Fruit fly (Drosophila melanogaster) whole organism, adult: ENCODE results near the gene Ctr1C.

ENCODE experiments used
- CG11617 ChIP-seq: fragments of 200-800 bp; sonication (Bioruptor generic); optimal IDR thresholded peaks from 2 replicates; lab custom pipeline; 2017; ENCODE audit warnings: mild to moderate bottlenecking, missing biosample characterization, missing genetic modification reagents, missing genetic modification characterization
- CG12768 ChIP-seq: fragments of 200-800 bp; sonication (Bioruptor generic); optimal IDR thresholded peaks from 2 replicates; lab custom pipeline; 2017; ENCODE audit warnings: missing biosample characterization, missing genetic modification characterization, mild to moderate bottlenecking, moderate library complexity, missing genetic modification reagents
- CG14711 ChIP-seq: fragments of 200-800 bp; sonication (Bioruptor generic); optimal IDR thresholded peaks from 2 replicates; lab custom pipeline; 2018; ENCODE audit warnings: missing biosample characterization, mild to moderate bottlenecking, missing genetic modification characterization, moderate library complexity
- CG1620 ChIP-seq: fragments of 200-800 bp; sonication (Bioruptor generic); optimal IDR thresholded peaks from 2 replicates; lab custom pipeline; 2016; ENCODE audit warnings: missing biosample characterization, missing genetic modification characterization
- CG33017 ChIP-seq: fragments of 200-800 bp; sonication (Bioruptor generic); optimal IDR thresholded peaks from 2 replicates; lab custom pipeline; 2018; ENCODE audit warnings: missing biosample characterization, mild to moderate bottlenecking, missing genetic modification characterization, moderate library complexity
- CG5204 ChIP-seq: fragments of 200-800 bp; sonication (Bioruptor generic); optimal IDR thresholded peaks from 2 replicates; lab custom pipeline; 2016; ENCODE audit warnings: missing biosample characterization, missing genetic modification characterization
- CG7045 ChIP-seq: fragments of 200-800 bp; sonication (Bioruptor generic); optimal IDR thresholded peaks from 2 replicates; lab custom pipeline; 2017; ENCODE audit warnings: missing biosample characterization, mild to moderate bottlenecking, missing genetic modification characterization
- CG7101 ChIP-seq: fragments of 200-800 bp; sonication (Bioruptor generic); optimal IDR thresholded peaks from 2 replicates; lab custom pipeline; 2018; ENCODE audit warnings: missing biosample characterization, mild to moderate bottlenecking, missing genetic modification characterization, moderate library complexity
- Clk ChIP-seq: fragments of 200-800 bp; sonication (Bioruptor generic); optimal IDR thresholded peaks from 2 replicates; lab custom pipeline; 2017; ENCODE audit warnings: missing biosample characterization, missing genetic modification characterization
- Crg-1 ChIP-seq: fragments of 200-800 bp; sonication (Bioruptor generic); optimal IDR thresholded peaks from 2 replicates; lab custom pipeline; 2016; ENCODE audit warnings: missing biosample characterization, missing genetic modification characterization
- Hr96 ChIP-seq: fragments of 200-800 bp; sonication (Bioruptor generic); optimal IDR thresholded peaks from 2 replicates; lab custom pipeline; 2016; ENCODE audit warnings: missing biosample characterization, missing genetic modification characterization
- Mnt ChIP-seq: fragments of 200-800 bp; sonication (Bioruptor generic); optimal IDR thresholded peaks from 2 replicates; lab custom pipeline; 2016; ENCODE audit warnings: missing biosample characterization, mild to moderate bottlenecking, missing genetic modification characterization
- bab1 ChIP-seq: fragments of 200-800 bp; sonication (Bioruptor generic); optimal IDR thresholded peaks from 3 replicates; lab custom pipeline; 2019; ENCODE audit warnings: missing biosample characterization, mild to moderate bottlenecking, missing genetic modification characterization, moderate library complexity
- cic ChIP-seq: fragments of 200-800 bp; sonication (Bioruptor generic); optimal IDR thresholded peaks from 2 replicates; lab custom pipeline; 2017; ENCODE audit warnings: missing biosample characterization, mild to moderate bottlenecking, missing genetic modification characterization, moderate library complexity
- cnc ChIP-seq, 2 experiments: fragments of >200 bp; optimal IDR thresholded peaks; 2 replicates each; lab custom pipeline; 2017
- kay ChIP-seq: fragments of 200-800 bp; sonication (Bioruptor generic); peaks from one replicate; lab custom pipeline; 2016; ENCODE audit warnings: missing biosample characterization, missing genetic modification characterization, borderline replicate concordance
- ovo ChIP-seq: fragments of 200-800 bp; sonication (Bioruptor generic); optimal IDR thresholded peaks from 2 replicates; lab custom pipeline; 2016; ENCODE audit warnings: missing biosample characterization, missing genetic modification characterization
- pad ChIP-seq: fragments of 200-800 bp; sonication (Bioruptor generic); optimal IDR thresholded peaks from 3 replicates; lab custom pipeline; 2017; ENCODE audit warnings: missing biosample characterization, missing genetic modification characterization, mild to moderate bottlenecking, moderate library complexity, missing genetic modification reagents
- tj ChIP-seq: fragments of 200-800 bp; sonication (Bioruptor generic); optimal IDR thresholded peaks from 3 replicates; lab custom pipeline; 2017; ENCODE audit warnings: missing biosample characterization, mild to moderate bottlenecking, missing genetic modification characterization, moderate library complexity
- toe ChIP-seq: fragments of 200-800 bp; sonication (Bioruptor generic); optimal IDR thresholded peaks from 2 replicates; lab custom pipeline; 2016; ENCODE audit warnings: missing biosample characterization, missing genetic modification characterization

Ctr1C gene

dm6 chr3R:30926033-30926432 is 38.1 kb downstream of the Ctr1C start:
- TF ChIP-seq CG7101 (tag; lab: Kevin White, UChicago), result no peak
- TF ChIP-seq CG33017 (tag; lab: Kevin White, UChicago), result no peak
- no peak for TF ChIP-seq Mnt (GFP tag; lab: Kevin White, UChicago)
- TF ChIP-seq cnc (optimal IDR thresholded peaks at IDR 0.05; lab: Kevin White, UChicago), result no peak
- TF ChIP-seq ovo (GFP tag; lab: Kevin White, UChicago), result no peak
- no peak for TF ChIP-seq Clk (GFP tag; lab: Kevin White, UChicago)
- TF ChIP-seq kay, result no peak
- no peak for TF ChIP-seq cic (GFP tag; lab: Kevin White, UChicago)
- no peak for TF ChIP-seq CG12768
- no peak for TF ChIP-seq CG11617
- TF ChIP-seq bab1, result no peak
- TF ChIP-seq CG1620 (GFP tag; lab: Kevin White, UChicago), result no peak
- no peak for TF ChIP-seq Crg-1 (GFP tag; lab: Kevin White, UChicago)
- TF ChIP-seq Hr96, result no peak
- TF ChIP-seq CG5204 (GFP tag; lab: Kevin White, UChicago), result no peak
- no peak for TF ChIP-seq tj (GFP tag; lab: Kevin White, UChicago)
- TF ChIP-seq toe (GFP tag; lab: Kevin White, UChicago), result no peak
- no peak for TF ChIP-seq CG7045 (GFP tag; lab: Kevin White, UChicago)
- TF ChIP-seq CG14711, result no peak

DNA sequence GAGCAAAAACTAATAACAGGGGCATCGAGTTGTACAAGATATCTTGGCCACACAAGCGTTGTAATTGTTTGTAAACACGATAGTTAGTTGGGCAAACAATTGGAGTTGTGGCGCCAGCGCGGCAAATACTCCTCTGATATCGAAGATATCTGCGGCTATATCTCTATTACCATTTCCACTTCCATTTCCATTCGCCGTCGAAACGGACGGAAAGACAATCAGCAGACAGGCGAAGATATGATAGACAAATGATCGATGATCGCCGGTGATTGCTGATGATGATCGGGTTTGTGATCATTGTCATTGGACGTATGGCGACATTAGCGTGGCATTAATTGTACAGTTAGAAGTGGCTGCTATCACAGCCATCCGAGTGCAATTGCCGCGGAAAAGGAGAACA is 38.7 kb downstream of the Ctr1C start:
- TF ChIP-seq ovo (GFP tag; lab: Kevin White, UChicago) (no peak), toe (GFP tag; lab: Kevin White, UChicago) (no peak), CG11617 (no peak), kay (no peak), tj (GFP tag; lab: Kevin White, UChicago) (no peak), cnc (optimal IDR thresholded peaks at IDR 0.05; lab: Kevin White, UChicago) (no peak), Hr96 (no peak), Crg-1 (GFP tag; lab: Kevin White, UChicago) (no peak), CG12768 (no peak), CG7045 (GFP tag; lab: Kevin White, UChicago) (no peak), CG5204 (GFP tag; lab: Kevin White, UChicago) (no peak), CG14711 (no peak), CG1620 (GFP tag; lab: Kevin White, UChicago) (no peak), Mnt (GFP tag; lab: Kevin White, UChicago) (no peak), CG7101 (tag; lab: Kevin White, UChicago) (no peak), cic (GFP tag; lab: Kevin White, UChicago) (no peak), bab1 (no peak), CG33017 (tag; lab: Kevin White, UChicago) (no peak)

DNA sequence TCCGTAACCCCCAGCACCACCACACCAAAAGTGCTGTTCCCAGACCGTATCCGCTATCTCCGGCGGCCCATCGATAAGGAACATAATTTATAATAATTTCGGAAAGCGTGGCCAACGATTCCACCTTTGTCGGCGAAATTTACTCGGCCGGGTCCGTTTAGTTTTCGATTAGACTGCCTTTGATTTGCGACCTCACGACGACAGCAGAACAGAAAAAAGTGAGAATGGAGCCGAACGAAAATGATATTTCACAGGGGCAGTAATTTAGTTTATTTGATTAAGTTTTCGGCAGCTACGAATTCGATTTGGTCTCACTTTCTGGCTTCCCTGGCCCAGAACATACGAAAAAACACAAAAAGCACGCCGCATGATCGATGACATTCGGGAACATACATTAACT is 40.5 kb downstream of the Ctr1C start:
- TF ChIP-seq kay (no peak), tj (GFP tag; lab: Kevin White, UChicago) (no peak), CG11617 (no peak), CG7101 (tag; lab: Kevin White, UChicago) (no peak), ovo (GFP tag; lab: Kevin White, UChicago) (no peak), Hr96 (no peak), CG33017 (tag; lab: Kevin White, UChicago) (no peak), bab1 (no peak), toe (GFP tag; lab: Kevin White, UChicago) (no peak), CG5204 (GFP tag; lab: Kevin White, UChicago) (no peak), pad (GFP tag; lab: Kevin White, UChicago) (no peak), Crg-1 (GFP tag; lab: Kevin White, UChicago) (no peak), CG12768 (no peak), cic (GFP tag; lab: Kevin White, UChicago) (no peak), Clk (GFP tag; lab: Kevin White, UChicago) (no peak), CG14711 (no peak), cnc (optimal IDR thresholded peaks at IDR 0.05; lab: Kevin White, UChicago) (no peak), CG7045 (GFP tag; lab: Kevin White, UChicago) (no peak), Mnt (GFP tag; lab: Kevin White, UChicago) (no peak), CG1620 (GFP tag; lab: Kevin White, UChicago) (no peak)

DNA sequence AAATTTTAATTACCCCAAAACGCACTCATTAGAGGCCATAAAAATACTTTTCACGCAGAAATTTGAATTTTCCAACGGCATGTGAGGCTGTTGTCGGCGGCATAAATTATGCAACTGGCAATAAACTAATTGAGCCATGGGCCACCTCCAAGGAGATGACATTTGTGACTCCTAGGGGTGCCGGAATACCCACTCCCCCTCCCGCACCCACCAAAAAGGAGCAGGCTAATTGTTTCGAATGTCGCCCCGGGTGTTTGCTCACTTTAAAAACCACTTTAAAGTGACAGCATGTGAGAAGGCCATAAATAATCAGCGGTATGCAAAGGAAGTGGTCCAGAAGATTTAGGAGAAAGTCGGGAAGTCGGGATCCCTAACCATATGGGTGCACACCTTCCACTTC is 41.7 kb downstream of the Ctr1C start:
- TF ChIP-seq tj (GFP tag; lab: Kevin White, UChicago), result no peak
- no peak for TF ChIP-seq pad (GFP tag; lab: Kevin White, UChicago)

dm6 chr3R:30918872-30919271 is 45.2 kb downstream of the Ctr1C start:
- TF ChIP-seq CG33017 (tag; lab: Kevin White, UChicago) (no peak), CG7101 (tag; lab: Kevin White, UChicago) (no peak)

DNA sequence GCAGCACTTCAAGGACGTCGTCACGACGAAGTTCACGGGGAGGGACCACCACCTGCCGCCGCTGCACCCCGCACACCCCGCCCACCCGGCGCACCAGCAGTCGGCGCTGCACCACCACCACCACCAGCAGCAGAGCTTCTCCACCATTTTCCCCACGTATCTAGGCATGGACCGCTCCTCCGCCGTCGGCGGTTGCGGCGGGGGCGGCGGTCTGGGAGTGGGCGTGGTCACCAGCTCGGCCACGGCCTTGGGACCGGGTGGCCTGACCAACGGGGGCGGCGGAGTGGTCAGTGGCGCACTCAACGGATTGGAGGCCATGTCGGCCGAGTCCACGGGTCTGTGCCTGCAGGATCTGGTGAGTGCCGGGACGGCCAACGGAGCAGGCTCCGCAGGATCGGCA is 48.1 kb downstream of the Ctr1C start:
- no peak for TF ChIP-seq Mnt (GFP tag; lab: Kevin White, UChicago)
- TF ChIP-seq bab1, result no peak
- TF ChIP-seq CG1620 (GFP tag; lab: Kevin White, UChicago), result no peak
- no peak for TF ChIP-seq CG5204 (GFP tag; lab: Kevin White, UChicago)
- no peak for TF ChIP-seq CG11617

DNA sequence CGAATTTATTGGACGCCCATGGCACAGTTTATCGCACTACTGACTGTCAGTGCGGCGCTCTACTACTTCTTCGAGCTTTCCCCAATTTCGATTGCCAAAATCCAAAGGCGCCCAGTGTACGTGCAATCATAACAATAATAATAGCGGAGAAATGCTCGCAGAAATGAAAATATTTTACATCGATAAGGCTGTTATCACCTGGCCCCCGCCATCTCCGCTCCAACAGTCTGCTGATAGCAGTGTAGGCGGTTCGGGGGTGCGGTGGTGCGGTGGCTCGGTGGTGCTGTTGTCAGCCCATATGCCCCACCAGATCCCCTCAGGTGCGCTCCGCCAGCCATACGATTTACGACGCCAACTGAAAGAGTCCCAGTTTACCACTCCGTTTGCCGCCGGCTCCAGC is 48.9 kb downstream of the Ctr1C start:
- no peak for TF ChIP-seq CG5204 (GFP tag; lab: Kevin White, UChicago)
- TF ChIP-seq pad (GFP tag; lab: Kevin White, UChicago), result peak; percentile 14
- no peak for TF ChIP-seq ovo (GFP tag; lab: Kevin White, UChicago)
- TF ChIP-seq CG1620 (GFP tag; lab: Kevin White, UChicago), result no peak
- peak; percentile 13 for TF ChIP-seq tj (GFP tag; lab: Kevin White, UChicago)
- TF ChIP-seq CG11617, result peak; percentile 28
- TF ChIP-seq CG33017 (tag; lab: Kevin White, UChicago), result no peak
- TF ChIP-seq bab1, result no peak
- no peak for TF ChIP-seq Crg-1 (GFP tag; lab: Kevin White, UChicago)
- no peak for TF ChIP-seq CG14711
- TF ChIP-seq CG12768, result no peak
- TF ChIP-seq Mnt (GFP tag; lab: Kevin White, UChicago), result no peak
- no peak for TF ChIP-seq cic (GFP tag; lab: Kevin White, UChicago)
- no peak for TF ChIP-seq cnc (optimal IDR thresholded peaks at IDR 0.05; lab: Kevin White, UChicago)
- peak; percentile 5 for TF ChIP-seq Hr96
- no peak for TF ChIP-seq kay
- no peak for TF ChIP-seq CG7101 (tag; lab: Kevin White, UChicago)
- TF ChIP-seq toe (GFP tag; lab: Kevin White, UChicago), result no peak
- TF ChIP-seq Clk (GFP tag; lab: Kevin White, UChicago), result peak; percentile 28
- no peak for TF ChIP-seq CG7045 (GFP tag; lab: Kevin White, UChicago)
